Worm (Caenorhabditis elegans) whole organism, L4 larva: ENCODE measurements around the gene srz-44.

Source experiments
- F44E2.7 ChIP-seq: fragments of 200-800 bp; sonication (Bioruptor generic); IDR thresholded peaks from 2 replicates; pipeline ENCODE4 v2.1.2; 2022; ENCODE audit warnings: missing genetic modification characterization, missing compliant biosample characterization
- ZK546.5 ChIP-seq, 2 experiments: sonication (generic microtip); optimal IDR thresholded peaks; 2 replicates each; lab custom pipeline; 2017; ENCODE audit warnings: missing biosample characterization in 2 of 2, missing genetic modification characterization in 2 of 2
- lin-15B ChIP-seq: fragments of 150-350 bp; sonication (generic microtip); optimal IDR thresholded peaks from 3 replicates; lab custom pipeline; 2014; ENCODE audit warnings: missing biosample characterization, missing genetic modification characterization
- lin-38 ChIP-seq: fragments of 200-800 bp; sonication (Bioruptor generic); IDR thresholded peaks from 2 replicates; pipeline ENCODE4 v1.3.6; 2022; ENCODE audit warnings: missing genetic modification reagents, missing genetic modification characterization, missing compliant biosample characterization
- lir-3 ChIP-seq: sonication (generic microtip); optimal IDR thresholded peaks from 2 replicates; lab custom pipeline; 2016; ENCODE audit warnings: mild to moderate bottlenecking, missing genetic modification characterization, missing compliant biosample characterization
- lsy-2 ChIP-seq, 2 experiments: fragments of 150-350 bp in 1 of 2; sonication (generic microtip) in 1 of 2; optimal IDR thresholded peaks; 2 replicates each; lab custom pipeline; 2014 to 2017; ENCODE audit warnings: missing biosample characterization in 2 of 2, missing genetic modification characterization in 2 of 2
- nhr-11 ChIP-seq: fragments of 150-350 bp; optimal IDR thresholded peaks from 2 replicates; lab custom pipeline; 2014; ENCODE audit warnings: missing biosample characterization, missing genetic modification characterization
- spr-1 ChIP-seq: sonication (generic microtip); optimal IDR thresholded peaks from 2 replicates; lab custom pipeline; 2016; ENCODE audit warnings: mild to moderate bottlenecking, missing genetic modification characterization, missing compliant biosample characterization

ce11 chrV:15612886-15613285, 25.9 kb downstream of the srz-44 start, which contains the start of gene str-263:
- TF ChIP-seq lir-3 (tag; lab: Kevin White, UChicago): no peak
- no peak for TF ChIP-seq lsy-2 (tag; optimal IDR thresholded peaks at IDR 0.05; lab: Kevin White, UChicago)
- TF ChIP-seq nhr-11 (tag; lab: Kevin White, UChicago): no peak
- no peak for TF ChIP-seq ZK546.5 (tag; optimal IDR thresholded peaks at IDR 0.05; lab: Kevin White, UChicago)
- no peak for TF ChIP-seq lin-38 (GFP tag; lab: Robert Waterston, UW)
- TF ChIP-seq spr-1: no peak
- TF ChIP-seq F44E2.7 (GFP tag; lab: Robert Waterston, UW): no peak
- no peak for TF ChIP-seq lin-15B (tag; lab: Kevin White, UChicago)
